Fruit fly (Drosophila melanogaster): ENCODE data around the gene CG1486.

CG1486 gene

DNA sequence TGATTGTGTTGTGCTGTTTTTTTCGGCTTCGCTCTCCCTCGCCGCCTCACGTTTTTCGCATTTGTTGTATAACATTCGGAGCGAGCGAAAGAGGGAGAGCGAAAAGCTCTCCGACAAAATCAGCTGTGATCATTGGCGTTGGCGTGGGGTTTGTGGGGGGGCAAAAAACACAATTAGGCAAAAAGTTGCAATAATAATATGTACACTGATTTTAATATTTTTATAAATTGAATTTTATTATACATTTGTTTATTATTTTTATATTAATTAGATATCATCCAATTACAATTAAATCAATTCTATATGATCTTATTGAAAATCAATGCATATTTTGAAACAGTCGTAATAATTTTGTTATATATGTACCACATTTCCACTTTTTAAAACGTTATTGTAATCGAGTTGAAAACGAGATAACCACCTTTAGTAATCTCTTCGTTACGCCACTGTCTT, 51.8 kb downstream of the CG1486 start (continued):
- TF ChIP-seq CG2712 (tag; optimal IDR thresholded peaks at IDR 0.05) (peak; percentile 40), Bgb (GFP tag; IDR thresholded peaks at IDR 0.05; ENCODE audit: partially characterized antibody) (no peak), cwo (GFP tag; optimal IDR thresholded peaks at IDR 0.05) (peak; percentile 49), NK7.1 (GFP tag; optimal IDR thresholded peaks at IDR 0.05) (no peak), D (optimal IDR thresholded peaks at IDR 0.05) (no peak), D (GFP tag; optimal IDR thresholded peaks at IDR 0.05) (no peak), gem (tag; optimal IDR thresholded peaks at IDR 0.05) (peak; percentile 75), CG7556 (GFP tag; optimal IDR thresholded peaks at IDR 0.05) (peak; percentile 70), lab (GFP tag; optimal IDR thresholded peaks at IDR 0.05) (peak; percentile 62), gcm2 (GFP tag; optimal IDR thresholded peaks at IDR 0.05) (no peak), CG4424 (GFP tag; optimal IDR thresholded peaks at IDR 0.05) (peak; percentile 36), CG5245 (GFP tag; optimal IDR thresholded peaks at IDR 0.05) (no peak), HLH54F (GFP tag; optimal IDR thresholded peaks at IDR 0.05) (no peak), Nf-YC (tag; optimal IDR thresholded peaks at IDR 0.05) (peak; percentile 24), usp (GFP tag; optimal IDR thresholded peaks at IDR 0.05) (no peak), CG13296 (GFP tag; optimal IDR thresholded peaks at IDR 0.05) (peak; percentile 60), hbn (GFP tag; IDR thresholded peaks at IDR 0.05; ENCODE audit: partially characterized antibody) (no peak), zfh2 (GFP tag; optimal IDR thresholded peaks at IDR 0.05) (no peak), ind (GFP tag; optimal IDR thresholded peaks at IDR 0.05) (peak; percentile 31), pita (GFP tag; optimal IDR thresholded peaks at IDR 0.05) (no peak), Sry-β (GFP tag; optimal IDR thresholded peaks at IDR 0.05) (no peak), CG10979 (tag; optimal IDR thresholded peaks at IDR 0.05) (peak; percentile 24), dmrt99B (tag; optimal IDR thresholded peaks at IDR 0.05) (peak; percentile 64), Opbp (GFP tag; IDR thresholded peaks at IDR 0.05; ENCODE audit: partially characterized antibody) (no peak), CG18619 (GFP tag; optimal IDR thresholded peaks at IDR 0.05) (peak; percentile 43), mam (GFP tag; optimal IDR thresholded peaks at IDR 0.05) (no peak), shn (GFP tag; optimal IDR thresholded peaks at IDR 0.05) (no peak), CG11696 (GFP tag; IDR thresholded peaks at IDR 0.05) (no peak), CG11560 (tag; IDR thresholded peaks at IDR 0.05) (no peak), Hr39 (optimal IDR thresholded peaks at IDR 0.05) (no peak), CG32532 (GFP tag; IDR thresholded peaks at IDR 0.05) (peak; percentile 59), dimm (GFP tag; IDR thresholded peaks at IDR 0.05) (no peak), Sox100B (GFP tag; optimal IDR thresholded peaks at IDR 0.05) (peak; percentile 54), stc (GFP tag; IDR thresholded peaks at IDR 0.05) (no peak), da (GFP tag; optimal IDR thresholded peaks at IDR 0.05) (no peak), Kr (GFP tag; optimal IDR thresholded peaks at IDR 0.05) (no peak), CG9932 (GFP tag; IDR thresholded peaks at IDR 0.05) (peak; percentile 69), CG1647 (GFP tag; optimal IDR thresholded peaks at IDR 0.05) (no peak), odd (GFP tag; optimal IDR thresholded peaks at IDR 0.05) (peak; percentile 18), CG15696 (tag; optimal IDR thresholded peaks at IDR 0.05) (no peak), fd64A (GFP tag; optimal IDR thresholded peaks at IDR 0.05) (no peak), Fer3 (tag; optimal IDR thresholded peaks at IDR 0.05) (peak; percentile 31), grau (tag; optimal IDR thresholded peaks at IDR 0.05) (peak; percentile 65), NC2α (GFP tag; optimal IDR thresholded peaks at IDR 0.05) (no peak), pros (GFP tag; optimal IDR thresholded peaks at IDR 0.05) (no peak), unpg (GFP tag; optimal IDR thresholded peaks at IDR 0.05) (peak; percentile 40), fd3F (GFP tag; optimal IDR thresholded peaks at IDR 0.05) (peak; percentile 1), Tbp (GFP tag; optimal IDR thresholded peaks at IDR 0.05) (no peak), Trl (optimal IDR thresholded peaks at IDR 0.05) (peak; percentile 20 to 48), Trl (GFP tag; optimal IDR thresholded peaks at IDR 0.05) (no peak), repo (GFP tag; optimal IDR thresholded peaks at IDR 0.05) (no peak), pb (GFP tag; optimal IDR thresholded peaks at IDR 0.05) (no peak), CG6854 (GFP tag; optimal IDR thresholded peaks at IDR 0.05) (peak; percentile 2)
